Fruit fly (Drosophila melanogaster): Measurements from ENCODE around the gene CNMaR.

dm6 chr3L:9671372-9671771 is 27.5 kb downstream of the CNMaR start:
- no peak for TF ChIP-seq CTCF (optimal IDR thresholded peaks at IDR 0.05)
- no peak for TF ChIP-seq CG8478 (optimal IDR thresholded peaks at IDR 0.05)
